Fruit fly (Drosophila melanogaster): Measurements from ENCODE around the gene ymp.

DNA sequence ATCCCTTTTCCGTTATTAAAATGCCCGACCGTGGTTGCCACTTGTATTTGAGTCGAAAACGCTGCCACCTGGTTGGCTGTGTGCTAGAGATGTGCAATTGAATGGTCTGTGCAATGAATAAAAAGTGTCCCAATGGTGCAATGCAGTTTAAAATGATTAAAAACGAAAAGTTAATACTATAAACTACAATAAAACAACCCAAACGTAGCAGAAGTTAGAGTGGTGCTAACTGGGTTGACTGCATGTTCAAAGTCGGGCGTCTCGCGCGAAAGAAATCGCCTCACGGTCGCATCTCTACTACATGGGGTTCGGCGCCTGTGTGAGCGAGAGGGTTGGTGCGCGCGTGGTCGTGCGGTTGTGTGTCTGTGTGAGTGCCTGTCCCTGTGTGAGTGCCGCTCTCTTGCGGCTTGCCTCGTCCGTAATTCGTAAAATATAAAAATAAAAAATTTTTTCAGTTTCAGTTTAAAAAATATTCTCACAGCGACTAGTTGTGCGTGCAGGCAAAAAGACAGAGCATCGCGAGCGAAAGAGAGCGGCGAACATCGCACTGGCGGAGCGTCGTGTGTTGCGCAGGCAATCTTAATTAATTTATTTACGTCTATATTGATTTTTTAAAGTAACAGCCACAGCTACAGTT is 38.1 kb upstream of the ymp start:
- no peak for TF ChIP-seq Sin3A (optimal IDR thresholded peaks at IDR 0.05)
- TF ChIP-seq psq (optimal IDR thresholded peaks at IDR 0.05): no peak
- TF ChIP-seq h (optimal IDR thresholded peaks at IDR 0.05): no peak

Data from Kc167 (cell line).